Fruit fly (Drosophila melanogaster) whole organism, pupa: ENCODE results near the gene Mps1.
A peak's percentile ranks its signal among the peaks of the same experiment; 100 is the strongest.

ENCODE experiments used
- CG10348 ChIP-seq: fragments of 200-800 bp; sonication (Bioruptor generic); IDR thresholded peaks from 2 replicates; pipeline ENCODE4 v1.3.6; 2022; ENCODE audit warnings: missing biosample characterization, missing genetic modification characterization
- CG12605 ChIP-seq: fragments of 200-800 bp; sonication (Bioruptor generic); IDR thresholded peaks from 2 replicates; pipeline ENCODE4 v1.3.6; 2022; ENCODE audit warnings: missing biosample characterization, missing genetic modification characterization
- CG13204 ChIP-seq: fragments of 200-800 bp; sonication (Bioruptor generic); optimal IDR thresholded peaks from 2 replicates; lab custom pipeline; 2018; ENCODE audit warnings: missing biosample characterization, mild to moderate bottlenecking, missing genetic modification characterization, moderate library complexity
- CG14655 ChIP-seq: fragments of 200-800 bp; sonication (Bioruptor generic); optimal IDR thresholded peaks from 3 replicates; lab custom pipeline; 2017; ENCODE audit warnings: mild to moderate bottlenecking, missing biosample characterization, missing genetic modification reagents, missing genetic modification characterization
- CG15710 ChIP-seq: fragments of 200-800 bp; sonication (Bioruptor generic); optimal IDR thresholded peaks from 2 replicates; lab custom pipeline; 2018; ENCODE audit warnings: missing biosample characterization, mild to moderate bottlenecking, missing genetic modification characterization, moderate library complexity
- CG17806 ChIP-seq: fragments of 200-800 bp; sonication (Bioruptor generic); optimal IDR thresholded peaks from 2 replicates; lab custom pipeline; 2018; ENCODE audit warnings: missing biosample characterization, mild to moderate bottlenecking, missing genetic modification characterization, moderate library complexity
- CG32121 ChIP-seq: fragments of 200-800 bp; sonication (Bioruptor generic); IDR thresholded peaks from 2 replicates; pipeline ENCODE4 v1.3.6; 2022; ENCODE audit warnings: missing biosample characterization, missing genetic modification characterization
- CG34367 ChIP-seq: fragments of 200-800 bp; sonication (Bioruptor generic); optimal IDR thresholded peaks from 2 replicates; lab custom pipeline; 2018; ENCODE audit warnings: missing biosample characterization, mild to moderate bottlenecking, missing genetic modification characterization
- CG4496 ChIP-seq: fragments of 200-800 bp; sonication (Bioruptor generic); IDR thresholded peaks from 3 replicates; pipeline ENCODE4 v1.3.6; 2022; ENCODE audit warnings: missing biosample characterization, missing genetic modification characterization
- CG8159 ChIP-seq: fragments of 200-800 bp; sonication (Bioruptor generic); optimal IDR thresholded peaks from 3 replicates; lab custom pipeline; 2018; ENCODE audit warnings: missing biosample characterization, mild to moderate bottlenecking, missing genetic modification characterization, moderate library complexity
- CG8301 ChIP-seq: fragments of 200-800 bp; sonication (Bioruptor generic); optimal IDR thresholded peaks from 2 replicates; lab custom pipeline; 2018; ENCODE audit warnings: missing biosample characterization, mild to moderate bottlenecking, missing genetic modification characterization
- CG9948 ChIP-seq: fragments of 200-800 bp; sonication (Bioruptor generic); optimal IDR thresholded peaks from 2 replicates; lab custom pipeline; 2018; ENCODE audit warnings: missing biosample characterization, mild to moderate bottlenecking, missing genetic modification characterization, moderate library complexity
- D1 ChIP-seq: fragments of 200-800 bp; sonication (Bioruptor generic); optimal IDR thresholded peaks from 2 replicates; lab custom pipeline; 2018; ENCODE audit warnings: missing biosample characterization, mild to moderate bottlenecking, missing genetic modification characterization, moderate library complexity
- EcR ChIP-seq: fragments of 200-800 bp; sonication (Bioruptor generic); optimal IDR thresholded peaks from 3 replicates; lab custom pipeline; 2019; ENCODE audit warnings: missing biosample characterization, missing genetic modification characterization, mild to moderate bottlenecking, moderate library complexity, missing genetic modification reagents
- Ets98B ChIP-seq: fragments of 200-800 bp; sonication (Bioruptor generic); IDR thresholded peaks from 2 replicates; pipeline ENCODE4 v1.3.6; 2022; ENCODE audit warnings: missing biosample characterization, missing genetic modification characterization
- Pif1A ChIP-seq: fragments of 200-800 bp; sonication (Bioruptor generic); optimal IDR thresholded peaks from 3 replicates; lab custom pipeline; 2016; ENCODE audit warnings: missing biosample characterization, missing genetic modification characterization
- Pif1B ChIP-seq: fragments of 200-800 bp; sonication (Bioruptor generic); optimal IDR thresholded peaks from 3 replicates; lab custom pipeline; 2016; ENCODE audit warnings: missing biosample characterization, missing genetic modification characterization
- Snoo ChIP-seq: fragments of 200-800 bp; sonication (Bioruptor generic); optimal IDR thresholded peaks from 3 replicates; lab custom pipeline; 2017; ENCODE audit warnings: missing biosample characterization, mild to moderate bottlenecking, missing genetic modification characterization, inconsistent platforms
- fd96Ca ChIP-seq: fragments of 200-800 bp; sonication (Bioruptor generic); IDR thresholded peaks from 3 replicates; pipeline ENCODE4 v1.3.6; 2022; ENCODE audit warnings: missing biosample characterization, missing genetic modification characterization
- gl ChIP-seq: fragments of 200-800 bp; sonication (Bioruptor generic); optimal IDR thresholded peaks from 2 replicates; lab custom pipeline; 2018; ENCODE audit warnings: missing biosample characterization, mild to moderate bottlenecking, missing genetic modification characterization
- rn ChIP-seq: fragments of 200-800 bp; sonication (Bioruptor generic); IDR thresholded peaks from 2 replicates; pipeline ENCODE4 v1.3.6; 2022; ENCODE audit warnings: missing biosample characterization, missing genetic modification characterization

Gene Mps1

DNA sequence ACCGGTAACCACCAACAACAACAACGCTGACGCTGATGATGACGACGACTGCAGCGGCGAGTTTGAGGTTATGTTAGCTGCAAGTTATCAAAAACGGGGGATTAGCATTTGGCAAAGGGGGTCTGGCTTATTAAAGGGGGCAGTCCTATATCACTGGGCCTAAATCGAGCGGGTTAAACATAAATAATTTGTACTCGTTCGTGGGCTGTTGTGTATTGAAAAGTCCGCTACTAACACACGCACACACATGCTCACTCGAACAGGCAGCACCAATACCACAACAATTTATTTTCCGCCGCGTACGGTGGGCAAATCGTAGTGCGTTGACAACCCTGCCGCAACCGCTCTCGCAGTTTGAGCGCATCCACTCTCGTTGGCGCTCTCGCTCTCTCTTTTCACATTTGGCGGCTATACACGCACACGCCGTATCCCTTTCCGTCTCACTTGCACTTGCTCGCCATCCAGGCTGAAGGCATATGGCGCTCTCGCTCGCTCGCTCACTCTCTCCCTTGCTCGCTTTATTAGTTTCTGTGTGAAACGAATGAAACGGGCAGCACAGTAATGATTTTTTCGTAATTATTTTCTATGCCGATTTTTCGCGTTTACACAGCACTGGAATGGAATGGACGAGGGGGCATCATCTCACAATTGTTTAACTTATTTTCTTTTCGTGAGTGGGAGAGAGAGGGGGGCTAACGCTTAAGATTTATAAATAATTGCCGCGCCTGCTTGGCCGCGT lies 46.0 kb downstream of the Mps1 start:
- TF ChIP-seq CG4496 (GFP tag; lab: Robert Waterston, UW) (no peak), CG17806 (tag; lab: Kevin White, UChicago) (no peak), Pif1B (peak; percentile 48), D1 (tag; lab: Kevin White, UChicago) (no peak), CG15710 (tag; lab: Kevin White, UChicago) (peak; percentile 17), CG12605 (GFP tag; lab: Robert Waterston, UW) (no peak), Snoo (tag; lab: Kevin White, UChicago) (peak; percentile 24), fd96Ca (GFP tag; lab: Robert Waterston, UW) (no peak), CG9948 (tag; lab: Kevin White, UChicago) (no peak), Pif1A (peak; percentile 33), Ets98B (GFP tag; lab: Robert Waterston, UW) (no peak), EcR (GFP tag; lab: Kevin White, UChicago) (peak; percentile 73), gl (tag; lab: Kevin White, UChicago) (no peak), CG14655 (GFP tag; lab: Kevin White, UChicago) (no peak), CG34367 (tag; lab: Kevin White, UChicago) (no peak), CG32121 (GFP tag; lab: Robert Waterston, UW) (no peak), CG8159 (tag; lab: Kevin White, UChicago) (peak; percentile 31), CG13204 (GFP tag; lab: Kevin White, UChicago) (peak; percentile 72), CG8301 (tag; lab: Kevin White, UChicago) (peak; percentile 3), rn (GFP tag; lab: Robert Waterston, UW) (no peak), CG10348 (GFP tag; lab: Robert Waterston, UW) (no peak)

DNA sequence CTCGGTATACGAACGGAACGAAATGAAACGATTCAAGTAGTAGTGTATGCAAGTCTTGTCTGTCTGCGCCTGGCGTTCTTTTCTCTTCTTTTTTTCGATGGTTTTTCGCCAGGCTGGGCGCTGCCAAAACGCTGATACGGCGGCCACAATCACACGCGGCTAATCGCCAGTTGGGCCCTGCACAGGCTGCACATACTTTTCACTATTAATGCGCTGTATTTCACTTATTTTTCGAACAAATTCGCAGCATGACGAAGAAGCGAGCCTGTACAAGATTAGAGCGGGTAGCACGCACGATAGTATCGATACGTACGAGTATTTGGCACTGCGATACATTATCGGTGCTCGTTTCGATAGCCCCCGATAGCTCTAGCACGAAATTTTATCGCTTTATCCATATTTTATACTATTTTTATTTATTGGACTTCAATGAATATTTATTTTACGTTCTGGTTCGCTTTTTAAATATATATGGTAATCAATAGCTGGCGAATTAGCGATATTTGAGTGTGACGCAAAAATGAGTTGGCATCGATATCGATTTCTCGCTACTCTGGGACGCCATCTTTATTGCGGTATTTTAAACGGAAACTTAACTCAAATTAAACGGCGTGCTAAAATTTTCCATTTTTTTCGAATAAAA lies 47.1 kb downstream of the Mps1 start, which contains the start of gene osa:
Gene osa (minus strand): TSS at position 300 of the 643 bp plus-strand sequence.
- TF ChIP-seq CG10348 (GFP tag; lab: Robert Waterston, UW), result no peak
- TF ChIP-seq Pif1B, result peak; percentile 50
- TF ChIP-seq Snoo (tag; lab: Kevin White, UChicago), result no peak
- TF ChIP-seq EcR (GFP tag; lab: Kevin White, UChicago), result peak; percentile 3

DNA sequence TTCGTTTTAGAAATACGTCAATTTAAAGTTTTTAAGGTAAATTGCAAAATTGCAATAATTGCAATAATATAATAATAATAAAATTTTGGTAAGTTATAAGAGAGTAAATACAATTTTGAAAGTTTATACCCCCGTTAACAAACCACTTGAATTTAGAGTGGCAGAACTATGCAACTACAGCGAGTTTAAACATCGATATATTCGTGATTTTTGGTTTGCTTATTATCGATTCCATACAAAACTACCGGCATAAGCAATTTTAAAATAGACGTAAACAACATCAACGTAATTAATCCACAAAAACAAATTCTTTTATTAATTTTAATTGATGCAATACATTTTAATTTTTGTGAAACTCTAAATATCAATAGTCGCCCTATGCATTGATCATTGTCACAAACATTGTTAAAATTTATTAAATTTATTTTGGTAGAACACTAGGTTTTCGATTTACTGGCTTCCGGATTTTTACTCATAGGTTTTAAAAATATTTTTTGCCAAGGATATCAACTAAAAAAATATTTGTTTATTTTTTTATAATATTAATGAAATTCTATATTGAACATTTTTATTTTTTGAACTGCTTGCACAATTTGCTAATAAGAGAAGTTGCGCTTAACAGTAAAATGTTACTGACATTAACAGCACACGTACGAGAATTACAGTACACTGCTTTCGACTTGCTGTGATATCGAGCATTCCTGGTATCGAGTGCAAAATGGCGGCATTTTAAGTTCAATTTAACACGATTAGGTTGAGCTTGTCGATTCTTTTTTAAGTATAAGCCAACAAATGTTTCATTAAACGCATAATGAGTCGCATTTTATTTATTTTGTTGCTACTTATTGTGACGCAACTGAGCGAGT lies 47.9 kb downstream of the Mps1 start, which contains the start of gene Pxt:
Gene Pxt (plus strand): TSS at position 695 of the 866 bp plus-strand sequence.
- no peak for TF ChIP-seq CG12605 (GFP tag; lab: Robert Waterston, UW)
- TF ChIP-seq CG17806 (tag; lab: Kevin White, UChicago), result no peak
- no peak for TF ChIP-seq rn (GFP tag; lab: Robert Waterston, UW)
- TF ChIP-seq fd96Ca (GFP tag; lab: Robert Waterston, UW), result no peak
- TF ChIP-seq Ets98B (GFP tag; lab: Robert Waterston, UW), result no peak
- peak; percentile 17 for TF ChIP-seq Pif1B
- no peak for TF ChIP-seq Snoo (tag; lab: Kevin White, UChicago)
- no peak for TF ChIP-seq CG9948 (tag; lab: Kevin White, UChicago)
- no peak for TF ChIP-seq CG10348 (GFP tag; lab: Robert Waterston, UW)
- TF ChIP-seq CG34367 (tag; lab: Kevin White, UChicago), result no peak
- no peak for TF ChIP-seq CG14655 (GFP tag; lab: Kevin White, UChicago)
- TF ChIP-seq CG15710 (tag; lab: Kevin White, UChicago), result no peak
- peak; percentile 60 for TF ChIP-seq D1 (tag; lab: Kevin White, UChicago)
- no peak for TF ChIP-seq CG4496 (GFP tag; lab: Robert Waterston, UW)
- TF ChIP-seq CG32121 (GFP tag; lab: Robert Waterston, UW), result no peak
